Fruit fly (Drosophila melanogaster): ENCODE results near the gene CG13775.

Gene CG13775

DNA sequence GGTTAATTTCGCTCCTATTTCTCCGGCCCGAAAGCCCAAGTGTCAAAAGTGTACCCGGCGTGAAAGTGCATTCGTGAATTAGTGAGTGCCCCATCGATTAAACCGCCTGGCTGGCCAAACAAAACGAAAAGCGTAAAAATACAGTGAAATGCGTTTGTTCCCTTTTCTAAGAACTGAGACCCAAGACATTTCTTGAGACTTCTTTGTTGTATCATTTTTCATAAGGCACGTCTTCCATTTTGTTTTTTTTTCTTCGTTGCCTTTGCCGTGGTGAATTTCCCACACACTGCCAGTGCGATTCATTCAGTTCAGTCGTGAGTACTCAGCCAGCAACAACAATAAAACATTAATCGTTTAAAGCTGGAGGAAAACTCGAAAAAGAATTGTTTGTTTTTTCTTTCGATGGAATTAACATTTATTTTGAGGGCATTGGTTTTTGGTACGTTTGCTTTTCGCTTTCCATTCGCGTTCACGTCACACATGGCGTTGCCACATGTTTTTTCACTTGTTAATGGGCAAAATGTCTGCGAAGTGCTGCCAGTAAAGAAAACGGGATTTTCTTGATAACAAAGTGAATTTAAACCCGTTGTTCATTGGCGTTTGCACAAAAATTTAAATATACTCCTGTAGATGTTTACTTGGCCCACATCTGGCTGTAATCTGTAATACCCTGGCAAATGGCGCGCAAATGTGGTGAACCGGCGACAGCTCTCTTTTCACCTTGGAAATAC, 35.2 kb downstream of the CG13775 start (continued):
- TF ChIP-seq nau (GFP tag; optimal IDR thresholded peaks at IDR 0.05) (no peak), CG13287 (GFP tag; IDR thresholded peaks at IDR 0.05; ENCODE audit: partially characterized antibody) (no peak), CG2120 (GFP tag; optimal IDR thresholded peaks at IDR 0.05) (peak; percentile 7), CG17359 (tag; optimal IDR thresholded peaks at IDR 0.05) (peak; percentile 14), dmrt99B (tag; optimal IDR thresholded peaks at IDR 0.05) (no peak), trem (tag; optimal IDR thresholded peaks at IDR 0.05) (peak; percentile 30), en (GFP tag; optimal IDR thresholded peaks at IDR 0.05) (no peak), CG12236 (GFP tag; optimal IDR thresholded peaks at IDR 0.05) (no peak), ara (GFP tag; IDR thresholded peaks at IDR 0.05) (no peak), CG32767 (GFP tag; IDR thresholded peaks at IDR 0.05) (no peak), TFAM (GFP tag; optimal IDR thresholded peaks at IDR 0.05) (no peak), ash1 (GFP tag; optimal IDR thresholded peaks at IDR 0.05) (no peak), mam (GFP tag; optimal IDR thresholded peaks at IDR 0.05) (no peak), Kr (GFP tag; optimal IDR thresholded peaks at IDR 0.05) (no peak), onecut (GFP tag; IDR thresholded peaks at IDR 0.05) (no peak), slou (GFP tag; optimal IDR thresholded peaks at IDR 0.05) (no peak), cg (GFP tag; optimal IDR thresholded peaks at IDR 0.05) (no peak), GATAe (GFP tag; conservative IDR thresholded peaks at IDR 0.05) (no peak), Opbp (GFP tag; IDR thresholded peaks at IDR 0.05; ENCODE audit: partially characterized antibody) (no peak), insv (GFP tag; optimal IDR thresholded peaks at IDR 0.05) (peak in 1 of 2 experiments; percentile 26), her (GFP tag; optimal IDR thresholded peaks at IDR 0.05) (no peak), tgo (GFP tag; IDR thresholded peaks at IDR 0.05) (no peak), psq (GFP tag; optimal IDR thresholded peaks at IDR 0.05) (peak; percentile 78), sim (GFP tag; IDR thresholded peaks at IDR 0.05) (no peak), ab (GFP tag; optimal IDR thresholded peaks at IDR 0.05) (no peak), CG9727 (GFP tag; optimal IDR thresholded peaks at IDR 0.05) (no peak), HLH54F (GFP tag; optimal IDR thresholded peaks at IDR 0.05) (no peak), Sin3A (optimal IDR thresholded peaks at IDR 0.05) (peak; percentile 19), Rx (GFP tag; IDR thresholded peaks at IDR 0.05) (no peak), CG10654 (GFP tag; optimal IDR thresholded peaks at IDR 0.05) (no peak), CG5245 (GFP tag; optimal IDR thresholded peaks at IDR 0.05) (no peak), CG15073 (GFP tag; optimal IDR thresholded peaks at IDR 0.05) (no peak), ci (GFP tag; IDR thresholded peaks at IDR 0.05) (no peak), PHDP (tag; optimal IDR thresholded peaks at IDR 0.05) (no peak), ttk (GFP tag; IDR thresholded peaks at IDR 0.05) (no peak), CG9817 (tag; optimal IDR thresholded peaks at IDR 0.05) (no peak), CG43689 (GFP tag; IDR thresholded peaks at IDR 0.05) (no peak), CG13624 (GFP tag; optimal IDR thresholded peaks at IDR 0.05) (no peak), Hand (GFP tag; optimal IDR thresholded peaks at IDR 0.05) (no peak), fd102C (GFP tag; optimal IDR thresholded peaks at IDR 0.05) (no peak), CG16779 (GFP tag; IDR thresholded peaks at IDR 0.05) (no peak), stc (GFP tag; IDR thresholded peaks at IDR 0.05) (no peak), sd (tag; optimal IDR thresholded peaks at IDR 0.05) (no peak), scrt (GFP tag; optimal IDR thresholded peaks at IDR 0.05) (no peak), fu2 (GFP tag; optimal IDR thresholded peaks at IDR 0.05) (no peak), kni (GFP tag; optimal IDR thresholded peaks at IDR 0.05) (no peak), h (optimal IDR thresholded peaks at IDR 0.05) (no peak), H2.0 (GFP tag; IDR thresholded peaks at IDR 0.05) (no peak), CG1603 (tag; optimal IDR thresholded peaks at IDR 0.05) (no peak), Sry-β (GFP tag; optimal IDR thresholded peaks at IDR 0.05) (no peak), Dek (tag; optimal IDR thresholded peaks at IDR 0.05) (no peak), sr (GFP tag; IDR thresholded peaks at IDR 0.05) (no peak)

Data from whole organism, embryonic.